Fruit fly (Drosophila melanogaster) whole organism, embryonic: ENCODE data around the gene gammaTub37C.

ENCODE experiments used
- C15 ChIP-seq: fragments of 200-800 bp; sonication (Bioruptor generic); IDR thresholded peaks from 3 replicates; pipeline ENCODE4 v1.3.6; 2022; ENCODE audit warnings: missing biosample characterization, missing genetic modification characterization
- CG10274 ChIP-seq: fragments of 200-800 bp; sonication (Bioruptor generic); optimal IDR thresholded peaks from 3 replicates; lab custom pipeline; 2017; ENCODE audit warnings: missing biosample characterization, mild to moderate bottlenecking, missing genetic modification characterization
- CG11504 ChIP-seq: fragments of 200-800 bp; sonication (Bioruptor generic); optimal IDR thresholded peaks from 3 replicates; lab custom pipeline; 2019; ENCODE audit warnings: missing biosample characterization, mild to moderate bottlenecking, missing genetic modification characterization, moderate library complexity
- CG13775 ChIP-seq: fragments of 200-800 bp; sonication (Bioruptor generic); optimal IDR thresholded peaks from 3 replicates; lab custom pipeline; 2017; ENCODE audit warnings: missing biosample characterization, mild to moderate bottlenecking, missing genetic modification characterization
- CG1603 ChIP-seq: fragments of 200-800 bp; sonication (Bioruptor generic); optimal IDR thresholded peaks from 2 replicates; lab custom pipeline; 2019; ENCODE audit warnings: missing biosample characterization, mild to moderate bottlenecking, missing genetic modification characterization, moderate library complexity
- CG17912 ChIP-seq: fragments of 200-800 bp; sonication (Bioruptor generic); optimal IDR thresholded peaks from 2 replicates; lab custom pipeline; 2018; ENCODE audit warnings: missing biosample characterization, mild to moderate bottlenecking, missing genetic modification characterization
- CG30020 ChIP-seq: fragments of 200-800 bp; optimal IDR thresholded peaks from 2 replicates; lab custom pipeline; 2019; ENCODE audit warnings: missing biosample characterization, mild to moderate bottlenecking, missing genetic modification characterization, moderate library complexity
- CG3407 ChIP-seq: fragments of 200-800 bp; sonication (Bioruptor generic); optimal IDR thresholded peaks from 2 replicates; lab custom pipeline; 2018; ENCODE audit warnings: missing biosample characterization, mild to moderate bottlenecking, missing genetic modification characterization
- CG3847 ChIP-seq: fragments of 200-800 bp; sonication (Bioruptor generic); IDR thresholded peaks from 2 replicates; pipeline ENCODE4 v1.3.6; 2022; ENCODE audit warnings: missing biosample characterization, missing genetic modification characterization
- CG4820 ChIP-seq: fragments of 200-800 bp; sonication (Bioruptor generic); optimal IDR thresholded peaks from 3 replicates; lab custom pipeline; 2016; ENCODE audit warnings: missing biosample characterization, missing genetic modification characterization
- CG4854 ChIP-seq: fragments of 200-800 bp; sonication (Bioruptor generic); optimal IDR thresholded peaks from 2 replicates; lab custom pipeline; 2016; ENCODE audit warnings: missing biosample characterization, missing genetic modification characterization, inconsistent platforms
- CG6683 ChIP-seq: fragments of 200-800 bp; sonication (Bioruptor generic); optimal IDR thresholded peaks from 2 replicates; lab custom pipeline; 2017; ENCODE audit warnings: missing biosample characterization, mild to moderate bottlenecking, missing genetic modification characterization, missing genetic modification reagents
- CG6689 ChIP-seq: fragments of 200-800 bp; sonication (Bioruptor generic); IDR thresholded peaks from 2 replicates; pipeline ENCODE4 v1.3.6; 2022; ENCODE audit warnings: missing biosample characterization, missing genetic modification characterization
- CG7963 ChIP-seq: fragments of 200-800 bp; sonication (Bioruptor generic); IDR thresholded peaks from 3 replicates; pipeline ENCODE4 v1.3.6; 2022; ENCODE audit warnings: missing biosample characterization, missing genetic modification characterization; ENCODE audit not compliant: partially characterized antibody
- Dip2 ChIP-seq: fragments of 200-800 bp; sonication (Bioruptor generic); IDR thresholded peaks from 2 replicates; pipeline ENCODE4 v1.3.6; 2022; ENCODE audit warnings: missing biosample characterization, missing genetic modification characterization
- Dp ChIP-seq: fragments of 200-800 bp; sonication (Bioruptor generic); optimal IDR thresholded peaks from 2 replicates; lab custom pipeline; 2018; ENCODE audit warnings: missing biosample characterization, mild to moderate bottlenecking, missing genetic modification characterization, moderate library complexity
- Ets65A ChIP-seq: fragments of 200-800 bp; sonication (Bioruptor generic); peaks from one replicate; lab custom pipeline; 2016; ENCODE audit warnings: missing biosample characterization, missing genetic modification characterization
- Fer1 ChIP-seq: fragments of 200-800 bp; sonication (Bioruptor generic); optimal IDR thresholded peaks from 2 replicates; lab custom pipeline; 2017; ENCODE audit warnings: missing biosample characterization, mild to moderate bottlenecking, missing genetic modification characterization
- GATAe ChIP-seq: fragments of 200-800 bp; sonication (Bioruptor generic); conservative IDR thresholded peaks from 2 replicates; pipeline ENCODE4 v1.3.6; 2022; ENCODE audit warnings: missing biosample characterization, missing genetic modification characterization
- Hey ChIP-seq: fragments of 200-800 bp; sonication (Bioruptor generic); optimal IDR thresholded peaks from 3 replicates; lab custom pipeline; 2018; ENCODE audit warnings: missing biosample characterization, mild to moderate bottlenecking, missing genetic modification characterization
- Hr78 ChIP-seq, 2 experiments: fragments of 200-800 bp in 1 of 2; fragments of >200 bp in 1 of 2; sonication (Bioruptor generic) in 1 of 2; optimal IDR thresholded peaks; 2 replicates each; lab custom pipeline; 2017 to 2019; ENCODE audit warnings: missing biosample characterization in 2 of 2, missing genetic modification characterization in 2 of 2, mild to moderate bottlenecking in 1 of 2, moderate library complexity in 1 of 2
- Lpt ChIP-seq: fragments of >200 bp; optimal IDR thresholded peaks from 2 replicates; lab custom pipeline; 2018; ENCODE audit warnings: missing biosample characterization, missing genetic modification characterization
- Max ChIP-seq: fragments of 200-800 bp; sonication (Bioruptor generic); optimal IDR thresholded peaks from 2 replicates; lab custom pipeline; 2016; ENCODE audit warnings: missing biosample characterization, mild to moderate bottlenecking, missing genetic modification characterization
- NC2α ChIP-seq: fragments of 200-800 bp; sonication (Bioruptor generic); optimal IDR thresholded peaks from 2 replicates; lab custom pipeline; 2016; ENCODE audit warnings: missing biosample characterization, missing genetic modification characterization
- Side ChIP-seq: fragments of 200-800 bp; sonication (Bioruptor generic); optimal IDR thresholded peaks from 2 replicates; lab custom pipeline; 2016; ENCODE audit warnings: missing biosample characterization, missing genetic modification characterization
- Sin3A ChIP-seq: fragments of >200 bp; optimal IDR thresholded peaks from 2 replicates; lab custom pipeline; 2018
- aop ChIP-seq: fragments of 200-800 bp; sonication (Bioruptor generic); IDR thresholded peaks from 2 replicates; pipeline ENCODE4 v1.3.6; 2022; ENCODE audit warnings: missing biosample characterization, missing genetic modification characterization
- bsh ChIP-seq, 2 experiments: fragments of 200-800 bp; sonication (Bioruptor generic); optimal IDR thresholded peaks; 2 replicates each; lab custom pipeline; 2017 to 2018; ENCODE audit warnings: mild to moderate bottlenecking in 2 of 2, missing biosample characterization in 2 of 2, missing genetic modification characterization in 2 of 2, moderate library complexity in 1 of 2
- cad ChIP-seq: fragments of >200 bp; optimal IDR thresholded peaks from 2 replicates; lab custom pipeline; 2017; ENCODE audit warnings: missing biosample characterization, missing genetic modification characterization
- dm ChIP-seq: fragments of 200-800 bp; sonication (Bioruptor generic); optimal IDR thresholded peaks from 3 replicates; lab custom pipeline; 2016; ENCODE audit warnings: missing biosample characterization, missing genetic modification characterization
- eve ChIP-seq, 2 experiments: fragments of >200 bp; optimal IDR thresholded peaks; 2 replicates each; lab custom pipeline; 2017; ENCODE audit warnings: missing biosample characterization in 2 of 2, missing genetic modification characterization in 2 of 2
- fru ChIP-seq: fragments of >200 bp; optimal IDR thresholded peaks from 2 replicates; lab custom pipeline; 2017
- fu2 ChIP-seq: fragments of 200-800 bp; sonication (Bioruptor generic); optimal IDR thresholded peaks from 2 replicates; lab custom pipeline; 2016; ENCODE audit warnings: missing biosample characterization, missing genetic modification characterization
- ham ChIP-seq: fragments of 200-800 bp; sonication (Bioruptor generic); IDR thresholded peaks from 2 replicates; pipeline ENCODE4 v1.3.6; 2022; ENCODE audit warnings: missing biosample characterization, missing genetic modification characterization
- her ChIP-seq: fragments of 200-800 bp; sonication (Bioruptor generic); optimal IDR thresholded peaks from 2 replicates; lab custom pipeline; 2016; ENCODE audit warnings: missing biosample characterization, missing genetic modification characterization
- jigr1 ChIP-seq: fragments of 200-800 bp; sonication (Bioruptor generic); IDR thresholded peaks from 3 replicates; pipeline ENCODE4 v1.3.6; 2022; ENCODE audit warnings: missing biosample characterization, missing genetic modification characterization
- jing ChIP-seq: fragments of 200-800 bp; sonication (Bioruptor generic); optimal IDR thresholded peaks from 2 replicates; lab custom pipeline; 2018; ENCODE audit warnings: missing biosample characterization, mild to moderate bottlenecking, missing genetic modification characterization
- lmd ChIP-seq: fragments of 200-800 bp; sonication (Bioruptor generic); IDR thresholded peaks from 2 replicates; pipeline ENCODE4 v1.3.6; 2022; ENCODE audit warnings: missing biosample characterization, missing genetic modification characterization
- maf-S ChIP-seq: fragments of 200-800 bp; sonication (Bioruptor generic); optimal IDR thresholded peaks from 2 replicates; lab custom pipeline; 2016; ENCODE audit warnings: missing biosample characterization, missing genetic modification characterization
- pb ChIP-seq: fragments of 200-800 bp; sonication (Bioruptor generic); optimal IDR thresholded peaks from 3 replicates; lab custom pipeline; 2016; ENCODE audit warnings: missing biosample characterization, missing genetic modification characterization
- phol ChIP-seq: fragments of 200-800 bp; sonication (Bioruptor generic); optimal IDR thresholded peaks from 3 replicates; lab custom pipeline; 2018; ENCODE audit warnings: missing biosample characterization, mild to moderate bottlenecking, missing genetic modification characterization, moderate library complexity
- prd ChIP-seq, 3 experiments: fragments of >200 bp in 2 of 3; fragments of 200-800 bp in 1 of 3; sonication (Bioruptor generic) in 1 of 3; optimal IDR thresholded peaks in 2 of 3; IDR thresholded peaks in 1 of 3; 2 replicates in 2 of 3; 3 replicates in 1 of 3; pipeline versions ENCODE4 v1.3.6 to Lab custom; 2017 to 2022; ENCODE audit warnings: missing biosample characterization in 1 of 3, missing genetic modification characterization in 1 of 3
- sima ChIP-seq: fragments of 200-800 bp; sonication (Bioruptor generic); optimal IDR thresholded peaks from 2 replicates; lab custom pipeline; 2016; ENCODE audit warnings: missing biosample characterization, missing genetic modification characterization
- slbo ChIP-seq: fragments of 200-800 bp; sonication (Bioruptor generic); IDR thresholded peaks from 2 replicates; pipeline ENCODE4 v1.3.6; 2022; ENCODE audit warnings: missing biosample characterization, missing genetic modification characterization
- tna ChIP-seq: fragments of 200-800 bp; sonication (Bioruptor generic); IDR thresholded peaks from 2 replicates; pipeline ENCODE4 v1.3.6; 2022; ENCODE audit warnings: missing biosample characterization, missing genetic modification characterization; ENCODE audit not compliant: partially characterized antibody
- toy ChIP-seq: fragments of 200-800 bp; sonication (Bioruptor generic); IDR thresholded peaks from 2 replicates; pipeline ENCODE4 v1.3.6; 2022; ENCODE audit warnings: missing biosample characterization, missing genetic modification characterization
- trem ChIP-seq: fragments of 200-800 bp; optimal IDR thresholded peaks from 3 replicates; lab custom pipeline; 2019; ENCODE audit warnings: missing biosample characterization, mild to moderate bottlenecking, missing genetic modification characterization, moderate library complexity
- tup ChIP-seq: fragments of 200-800 bp; sonication (Bioruptor generic); optimal IDR thresholded peaks from 2 replicates; lab custom pipeline; 2016; ENCODE audit warnings: missing biosample characterization, mild to moderate bottlenecking, missing genetic modification characterization, moderate library complexity
- vnd ChIP-seq: fragments of 200-800 bp; sonication (Bioruptor generic); IDR thresholded peaks from 3 replicates; pipeline ENCODE4 v1.3.6; 2022; ENCODE audit warnings: missing biosample characterization, missing genetic modification characterization; ENCODE audit not compliant: partially characterized antibody

Gene gammaTub37C

DNA sequence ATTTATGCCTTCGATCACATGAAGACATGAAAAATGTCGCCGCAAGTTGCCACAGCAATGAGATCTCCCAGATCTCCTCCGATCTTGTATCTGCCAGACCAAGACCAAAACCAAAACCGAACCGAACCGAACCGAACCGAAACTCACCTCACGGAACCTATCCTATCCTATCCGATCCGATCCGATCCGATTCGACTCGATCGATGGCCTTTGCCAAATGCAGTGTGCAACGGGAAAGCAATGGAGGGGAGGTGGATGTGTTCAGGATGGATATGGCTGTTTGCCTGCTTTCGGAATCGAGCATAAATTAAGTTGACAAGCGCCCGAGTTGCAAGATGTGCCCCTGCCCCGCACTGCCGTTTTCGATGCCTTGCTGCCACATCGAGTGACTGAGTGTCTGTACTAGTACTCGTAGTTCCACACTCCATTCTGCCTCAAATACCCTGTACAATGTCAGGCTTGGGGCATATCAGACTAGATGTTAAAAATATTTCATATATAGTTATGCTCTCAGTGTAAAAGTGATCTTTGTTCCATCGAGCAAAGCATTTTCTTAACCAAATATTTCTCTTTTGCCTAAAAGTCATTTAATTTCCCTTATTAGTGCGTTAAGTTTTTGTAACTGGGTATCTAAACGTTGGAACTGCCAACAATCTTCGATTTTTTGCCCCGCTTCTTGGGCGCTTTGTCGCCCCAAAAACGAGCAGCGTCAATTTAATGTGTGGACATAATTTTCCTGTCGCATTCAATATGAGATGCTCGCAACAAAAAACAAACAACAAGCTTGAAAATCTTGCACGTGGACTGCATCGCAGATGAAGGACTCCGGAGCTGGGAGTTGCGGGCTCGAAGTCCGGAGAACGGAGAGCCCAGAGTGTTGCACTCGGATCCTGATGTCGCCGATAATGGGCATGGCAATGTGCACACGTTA, 40.7 kb upstream of the gammaTub37C start (continued):
- TF ChIP-seq dm (GFP tag; lab: Kevin White, UChicago) (peak; percentile 44), CG6689 (GFP tag; lab: Robert Waterston, UW) (peak; percentile 77), Side (GFP tag; lab: Kevin White, UChicago) (peak; percentile 66), aop (GFP tag; lab: Robert Waterston, UW) (no peak), CG10274 (no peak), her (peak; percentile 10), toy (GFP tag; lab: Robert Waterston, UW) (0 out of 2 replicates have a peak, but pooled peaks have one; percentile 8), sima (peak; percentile 11), Sin3A (no peak), prd (optimal IDR thresholded peaks at IDR 0.05; lab: Kevin White, UChicago) (no peak), prd (GFP tag; IDR thresholded peaks at IDR 0.05; lab: Robert Waterston, UW) (peak; percentile 92; the same call in 2 of the 3 replicates), C15 (GFP tag; lab: Robert Waterston, UW) (no peak), ham (GFP tag; lab: Robert Waterston, UW) (no peak), slbo (GFP tag; lab: Robert Waterston, UW) (no peak), vnd (GFP tag; lab: Robert Waterston, UW) (no peak), Fer1 (no peak), GATAe (GFP tag; lab: Robert Waterston, UW) (no peak), phol (tag; lab: Kevin White, UChicago) (peak; percentile 84), CG4820 (GFP tag; lab: Kevin White, UChicago) (peak; percentile 87), Ets65A (peak; percentile 95), jigr1 (GFP tag; lab: Robert Waterston, UW) (peak; percentile 73; the same call in 2 of the 3 replicates), tna (GFP tag; lab: Robert Waterston, UW) (no peak), tup (GFP tag; lab: Kevin White, UChicago) (peak; percentile 29), Dp (GFP tag; lab: Kevin White, UChicago) (no peak), CG3847 (GFP tag; lab: Robert Waterston, UW) (peak; percentile 17; the same call in 1 of the 2 replicates), CG13775 (GFP tag; lab: Kevin White, UChicago) (peak; percentile 82), lmd (GFP tag; lab: Robert Waterston, UW) (peak; percentile 82), cad (GFP tag; lab: Kevin White, UChicago) (no peak), CG4854 (GFP tag; lab: Kevin White, UChicago) (peak; percentile 67), CG11504 (peak; percentile 84), Dip2 (GFP tag; lab: Robert Waterston, UW) (no peak), CG7963 (no peak), CG1603 (tag; lab: Kevin White, UChicago) (peak; percentile 93), jing (GFP tag; lab: Kevin White, UChicago) (peak; percentile 67), NC2α (GFP tag; lab: Kevin White, UChicago) (peak; percentile 62), trem (tag; lab: Kevin White, UChicago) (peak; percentile 62), Hr78 (GFP tag; optimal IDR thresholded peaks at IDR 0.05; lab: Kevin White, UChicago) (no peak), Lpt (no peak), CG6683 (GFP tag; lab: Kevin White, UChicago) (no peak), fu2 (peak; percentile 25), CG30020 (tag; lab: Kevin White, UChicago) (peak; percentile 23), bsh (GFP tag; optimal IDR thresholded peaks at IDR 0.05; lab: Kevin White, UChicago) (peak; percentile 92 to 94), fru (no peak), maf-S (GFP tag; lab: Kevin White, UChicago) (peak; percentile 19), CG17912 (GFP tag; lab: Kevin White, UChicago) (no peak), Hey (no peak), Max (GFP tag; lab: Kevin White, UChicago) (peak; percentile 81), CG3407 (GFP tag; lab: Kevin White, UChicago) (peak; percentile 69), eve (GFP tag; optimal IDR thresholded peaks at IDR 0.05; lab: Kevin White, UChicago) (peak in 1 of 2 experiments; percentile 77), pb (peak; percentile 51)
